Worm (Caenorhabditis elegans) whole organism, L4 larva: ENCODE results near the gene nfki-1.

Experiments
- D1046.2 ChIP-seq: fragments of 200-800 bp; sonication (Bioruptor generic); IDR thresholded peaks from 2 replicates; pipeline ENCODE4 v1.3.6; 2022; ENCODE audit warnings: missing genetic modification characterization, missing compliant biosample characterization
- F37D6.2 ChIP-seq: sonication (generic microtip); optimal IDR thresholded peaks from 2 replicates; lab custom pipeline; 2016; ENCODE audit warnings: mild to moderate bottlenecking, missing genetic modification characterization, missing compliant biosample characterization
- F49E8.2 ChIP-seq: sonication (generic microtip); optimal IDR thresholded peaks from 2 replicates; lab custom pipeline; 2016; ENCODE audit warnings: missing compliant biosample characterization, mild to moderate bottlenecking, missing genetic modification characterization, borderline replicate concordance
- Y105C5A.15 ChIP-seq: fragments of 200-800 bp; sonication (Bioruptor generic); IDR thresholded peaks from 2 replicates; pipeline ENCODE4 v1.3.6; 2022; ENCODE audit warnings: missing genetic modification characterization, missing compliant biosample characterization
- Y48G9A.11 ChIP-seq: fragments of 200-800 bp; sonication (Bioruptor generic); IDR thresholded peaks from 2 replicates; pipeline ENCODE4 v1.3.6; 2022; ENCODE audit warnings: missing genetic modification reagents, missing genetic modification characterization, missing compliant biosample characterization
- ZK337.2 ChIP-seq: fragments of 200-800 bp; sonication (Bioruptor generic); IDR thresholded peaks from 2 replicates; pipeline ENCODE4 v1.3.6; 2022; ENCODE audit warnings: missing genetic modification reagents, missing genetic modification characterization, missing compliant biosample characterization
- aha-1 ChIP-seq: fragments of 150-350 bp; peaks from one replicate; lab custom pipeline; 2014; ENCODE audit warnings: missing biosample characterization, missing genetic modification characterization
- aly-2 ChIP-seq: sonication (generic microtip); optimal IDR thresholded peaks from 2 replicates; lab custom pipeline; 2018; ENCODE audit warnings: missing biosample characterization, missing genetic modification characterization
- arid-1 ChIP-seq: fragments of 200-800 bp; sonication (Bioruptor generic); conservative IDR thresholded peaks from 2 replicates; pipeline ENCODE4 v1.3.6; 2022; ENCODE audit warnings: missing genetic modification reagents, missing genetic modification characterization, missing compliant biosample characterization
- ceh-20 ChIP-seq: fragments of 200-800 bp; sonication (Bioruptor generic); IDR thresholded peaks from 2 replicates; pipeline ENCODE4 v1.3.6; 2022; ENCODE audit warnings: missing genetic modification reagents, missing genetic modification characterization, missing compliant biosample characterization
- ctbp-1 ChIP-seq: fragments of 200-800 bp; sonication (Bioruptor generic); IDR thresholded peaks from 2 replicates; pipeline ENCODE4 v1.3.6; 2022; ENCODE audit warnings: missing genetic modification reagents, missing genetic modification characterization, missing compliant biosample characterization
- dmd-6 ChIP-seq: fragments of 200-800 bp; sonication (Bioruptor generic); IDR thresholded peaks from 2 replicates; pipeline ENCODE4 v1.3.6; 2022; ENCODE audit warnings: missing genetic modification reagents, missing genetic modification characterization, missing compliant biosample characterization
- dmd-8 ChIP-seq: fragments of 200-800 bp; sonication (Bioruptor generic); IDR thresholded peaks from 2 replicates; pipeline ENCODE4 v1.3.6; 2022; ENCODE audit warnings: missing genetic modification characterization, missing compliant biosample characterization
- dve-1 ChIP-seq: sonication (generic microtip); optimal IDR thresholded peaks from 2 replicates; lab custom pipeline; 2017; ENCODE audit warnings: antibody characterized with exemption, mild to moderate bottlenecking, missing genetic modification characterization, missing compliant biosample characterization; ENCODE audit not compliant: insufficient read depth
- egl-43 ChIP-seq: fragments of 200-800 bp; sonication (Bioruptor generic); IDR thresholded peaks from 2 replicates; pipeline ENCODE4 v1.3.6; 2022; ENCODE audit warnings: missing genetic modification reagents, missing genetic modification characterization, missing compliant biosample characterization
- fkh-10 ChIP-seq: fragments of 150-350 bp; optimal IDR thresholded peaks from 2 replicates; lab custom pipeline; 2014; ENCODE audit warnings: missing biosample characterization, missing genetic modification reagents, missing genetic modification characterization
- hif-1 ChIP-seq, 2 experiments: sonication (generic microtip); optimal IDR thresholded peaks; 2 replicates each; lab custom pipeline; 2016 to 2017; ENCODE audit warnings: missing compliant biosample characterization in 2 of 2, missing genetic modification characterization in 2 of 2, missing genetic modification reagents in 2 of 2, missing genotype in 2 of 2, mild to moderate bottlenecking in 1 of 2
- hlh-11 ChIP-seq: fragments of 200-800 bp; sonication (Bioruptor generic); optimal IDR thresholded peaks from 2 replicates; lab custom pipeline; 2018; ENCODE audit warnings: mild to moderate bottlenecking, missing genetic modification characterization, missing compliant biosample characterization
- hlh-30 ChIP-seq: sonication (generic microtip); optimal IDR thresholded peaks from 2 replicates; lab custom pipeline; 2017; ENCODE audit warnings: antibody characterized with exemption, mild to moderate bottlenecking, missing genetic modification characterization, missing compliant biosample characterization; ENCODE audit not compliant: insufficient read depth
- hmg-1.1 ChIP-seq: fragments of 200-800 bp; sonication (Bioruptor generic); IDR thresholded peaks from 2 replicates; pipeline ENCODE4 v1.3.6; 2022; ENCODE audit warnings: missing genetic modification reagents, missing genetic modification characterization, missing compliant biosample characterization
- lin-1 ChIP-seq: fragments of 200-800 bp; sonication (Bioruptor generic); IDR thresholded peaks from 2 replicates; pipeline ENCODE4 v1.3.6; 2022; ENCODE audit warnings: missing genetic modification reagents, missing genetic modification characterization, missing compliant biosample characterization
- lin-15B ChIP-seq: fragments of 150-350 bp; sonication (generic microtip); optimal IDR thresholded peaks from 3 replicates; lab custom pipeline; 2014; ENCODE audit warnings: missing biosample characterization, missing genetic modification characterization
- lsy-2 ChIP-seq, 2 experiments: fragments of 150-350 bp in 1 of 2; sonication (generic microtip) in 1 of 2; optimal IDR thresholded peaks; 2 replicates each; lab custom pipeline; 2014 to 2017; ENCODE audit warnings: missing biosample characterization in 2 of 2, missing genetic modification characterization in 2 of 2
- madf-5 ChIP-seq, 2 experiments: fragments of 200-800 bp; sonication (Bioruptor generic); IDR thresholded peaks; 2 replicates each; pipeline ENCODE4 v1.3.6; 2022; ENCODE audit warnings: missing compliant biosample characterization in 2 of 2, missing genetic modification characterization in 2 of 2
- mdl-1 ChIP-seq, 2 experiments: fragments of 150-350 bp in 1 of 2; sonication (generic microtip) in 1 of 2; optimal IDR thresholded peaks; 2 replicates each; lab custom pipeline; 2014 to 2017; ENCODE audit warnings: missing biosample characterization in 2 of 2, missing genetic modification characterization in 2 of 2
- mdt-29 ChIP-seq: fragments of 200-800 bp; sonication (Bioruptor generic); IDR thresholded peaks from 2 replicates; pipeline ENCODE4 v1.3.6; 2022; ENCODE audit warnings: missing genetic modification reagents, missing genetic modification characterization, missing compliant biosample characterization
- mep-1 ChIP-seq: fragments of 150-350 bp; sonication (generic microtip); optimal IDR thresholded peaks from 3 replicates; lab custom pipeline; 2014; ENCODE audit warnings: missing biosample characterization, missing genetic modification characterization
- mes-2 ChIP-seq: sonication (generic microtip); optimal IDR thresholded peaks from 2 replicates; lab custom pipeline; 2016; ENCODE audit warnings: missing genotype, mild to moderate bottlenecking, missing genetic modification characterization, missing compliant biosample characterization; ENCODE audit not compliant: poor library complexity, severe bottlenecking
- mxl-2 ChIP-seq: fragments of 200-800 bp; sonication (Bioruptor generic); conservative IDR thresholded peaks from 2 replicates; pipeline ENCODE4 v1.3.6; 2022; ENCODE audit warnings: missing genetic modification reagents, missing genetic modification characterization, missing compliant biosample characterization
- nhr-111 ChIP-seq: fragments of 200-800 bp; sonication (Bioruptor generic); optimal IDR thresholded peaks from 2 replicates; lab custom pipeline; 2018; ENCODE audit warnings: mild to moderate bottlenecking, missing genetic modification characterization, missing compliant biosample characterization
- nhr-25 ChIP-seq: sonication (generic microtip); optimal IDR thresholded peaks from 2 replicates; lab custom pipeline; 2017; ENCODE audit warnings: missing genetic modification characterization, mild to moderate bottlenecking, missing compliant biosample characterization, antibody characterized with exemption, moderate library complexity, borderline replicate concordance; ENCODE audit not compliant: insufficient read depth
- nhr-6 ChIP-seq: fragments of 150-350 bp; optimal IDR thresholded peaks from 2 replicates; lab custom pipeline; 2014; ENCODE audit warnings: missing biosample characterization, missing genetic modification characterization
- rbr-2 ChIP-seq: sonication (generic microtip); optimal IDR thresholded peaks from 2 replicates; lab custom pipeline; 2016; ENCODE audit warnings: missing genotype, missing genetic modification characterization, missing compliant biosample characterization
- set-16 ChIP-seq: fragments of 200-800 bp; sonication (Bioruptor generic); IDR thresholded peaks from 2 replicates; pipeline ENCODE4 v1.3.6; 2022; ENCODE audit warnings: missing genetic modification reagents, missing genetic modification characterization, missing compliant biosample characterization
- tra-1 ChIP-seq: fragments of 200-800 bp; sonication (Bioruptor generic); IDR thresholded peaks from 2 replicates; pipeline ENCODE4 v1.3.6; 2022; ENCODE audit warnings: missing genetic modification reagents, missing genetic modification characterization, missing compliant biosample characterization
- zag-1 ChIP-seq: fragments of 150-350 bp; optimal IDR thresholded peaks from 2 replicates; lab custom pipeline; 2014; ENCODE audit warnings: missing biosample characterization, missing genetic modification characterization
- zip-2 ChIP-seq: fragments of 150-350 bp; optimal IDR thresholded peaks from 2 replicates; lab custom pipeline; 2014; ENCODE audit warnings: missing biosample characterization, missing genetic modification characterization
- ztf-11 ChIP-seq: fragments of 150-350 bp; optimal IDR thresholded peaks from 2 replicates; lab custom pipeline; 2014; ENCODE audit warnings: missing biosample characterization, missing genetic modification characterization

The nfki-1 gene

DNA sequence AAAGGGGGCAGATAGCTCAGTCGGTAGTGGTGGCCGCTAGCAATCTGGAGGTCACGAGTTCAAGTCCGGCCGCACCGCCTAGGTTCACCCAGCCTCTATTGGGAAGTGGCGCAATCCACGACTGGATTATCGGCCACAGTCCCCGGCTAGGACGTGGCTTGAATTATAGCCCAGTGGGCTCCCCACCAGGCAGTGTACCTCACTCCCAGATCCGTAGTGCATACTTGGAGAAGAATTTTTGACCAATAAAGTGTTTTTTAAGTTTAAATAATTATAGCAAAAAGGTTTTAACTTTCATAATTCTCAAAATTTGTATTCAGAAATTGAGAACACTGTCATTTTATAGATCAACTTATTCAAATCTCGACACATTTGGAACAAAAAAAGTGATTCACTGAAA, 30.3 kb downstream of the nfki-1 start:
- no peak for TF ChIP-seq nhr-25
- 0 out of 2 replicates have a peak, but pooled peaks have one; percentile 17 for TF ChIP-seq mdt-29
- 0 out of 4 replicates have a peak, but pooled peaks of 1 of the 2 experiments have one; percentile 58 for TF ChIP-seq madf-5 (GFP tag; IDR thresholded peaks at IDR 0.05; lab: Robert Waterston, UW)
- no peak for TF ChIP-seq mes-2

ce11 chrX:15385807-15386349, 30.8 kb downstream of the nfki-1 start:
- no peak for TF ChIP-seq mxl-2
- TF ChIP-seq ZK337.2 (GFP tag; lab: Robert Waterston, UW): 0 out of 2 replicates have a peak, but pooled peaks have one; percentile 5
- TF ChIP-seq ctbp-1 (GFP tag; lab: Robert Waterston, UW): peak; percentile 84
- TF ChIP-seq ceh-20 (GFP tag; lab: Robert Waterston, UW): peak; percentile 68; the same call in 1 of the 2 replicates
- TF ChIP-seq D1046.2 (GFP tag; lab: Robert Waterston, UW): no peak
- TF ChIP-seq aha-1 (tag; lab: Kevin White, UChicago): peak; percentile 96
- no peak for TF ChIP-seq lin-15B
- TF ChIP-seq fkh-10: peak; percentile 87
- TF ChIP-seq ztf-11: no peak
- peak in 1 of 2 experiments; percentile 20 for TF ChIP-seq hif-1 (tag; optimal IDR thresholded peaks at IDR 0.05; lab: Kevin White, UChicago)
- no peak for TF ChIP-seq nhr-111 (GFP tag; lab: Kevin White, UChicago)
- TF ChIP-seq mes-2: no peak
- TF ChIP-seq mdl-1 (tag; optimal IDR thresholded peaks at IDR 0.05; lab: Kevin White, UChicago): peak in 1 of 2 experiments; percentile 51
- no peak for TF ChIP-seq arid-1 (GFP tag; lab: Robert Waterston, UW)
- peak; percentile 46 for TF ChIP-seq F37D6.2 (tag; lab: Kevin White, UChicago)
- peak; percentile 45 for TF ChIP-seq dmd-6 (GFP tag; lab: Robert Waterston, UW)
- TF ChIP-seq dve-1 (tag; lab: Kevin White, UChicago): no peak
- TF ChIP-seq zip-2 (tag; lab: Kevin White, UChicago): no peak
- no peak for TF ChIP-seq F49E8.2 (tag; lab: Kevin White, UChicago)
- 0 out of 2 replicates have a peak, but pooled peaks have one; percentile 30 for TF ChIP-seq tra-1
- TF ChIP-seq hlh-11: peak; percentile 20
- TF ChIP-seq rbr-2: peak; percentile 75
- no peak for TF ChIP-seq dmd-8 (GFP tag; lab: Robert Waterston, UW)
- TF ChIP-seq lsy-2 (tag; optimal IDR thresholded peaks at IDR 0.05; lab: Kevin White, UChicago): peak; percentile 36 to 62
- TF ChIP-seq hlh-30 (tag; lab: Kevin White, UChicago): peak; percentile 20
- peak; percentile 69 for TF ChIP-seq hmg-1.1 (GFP tag; lab: Robert Waterston, UW)
- no peak for TF ChIP-seq aly-2
- TF ChIP-seq mep-1 (tag; lab: Kevin White, UChicago): peak; percentile 45

DNA sequence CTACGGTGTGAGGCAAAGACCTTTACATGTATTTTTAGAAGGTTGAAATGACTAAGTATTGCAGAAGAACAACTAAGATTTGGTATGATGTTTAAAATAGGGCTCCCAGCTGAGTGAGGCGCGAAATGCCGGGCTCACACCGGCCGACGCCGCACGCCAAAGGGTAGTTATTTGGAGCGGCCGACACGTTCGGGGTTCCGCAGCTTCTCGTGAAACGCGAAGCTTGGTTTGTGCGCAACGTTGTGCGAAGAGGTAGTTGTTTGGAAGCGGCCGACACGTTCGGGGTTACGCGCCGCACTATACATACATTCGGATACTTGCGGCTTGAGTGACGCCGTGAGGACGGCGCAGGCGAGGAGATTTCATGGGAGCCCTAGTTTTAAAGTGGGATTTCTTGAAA, 33.2 kb downstream of the nfki-1 start:
- no peak for TF ChIP-seq Y48G9A.11 (GFP tag; lab: Robert Waterston, UW)
- no peak for TF ChIP-seq nhr-6 (tag; lab: Kevin White, UChicago)
- TF ChIP-seq lin-1 (GFP tag; lab: Robert Waterston, UW): no peak
- no peak for TF ChIP-seq zag-1 (tag; lab: Kevin White, UChicago)
- peak; percentile 76 for TF ChIP-seq set-16 (GFP tag; lab: Robert Waterston, UW)
- TF ChIP-seq Y105C5A.15 (GFP tag; lab: Robert Waterston, UW): no peak
- no peak for TF ChIP-seq lsy-2 (tag; optimal IDR thresholded peaks at IDR 0.05; lab: Kevin White, UChicago)
- TF ChIP-seq mdl-1 (tag; optimal IDR thresholded peaks at IDR 0.05; lab: Kevin White, UChicago): no peak
- peak; percentile 59; the same call in 1 of the 2 replicates for TF ChIP-seq egl-43 (GFP tag; lab: Robert Waterston, UW)
- TF ChIP-seq, all 104 proteins: peak for 2
